Fruit fly (Drosophila melanogaster) whole organism, embryonic: ENCODE results near the gene CG32192.

Experiments used
- CG10654 ChIP-seq: fragments of 200-800 bp; sonication (Bioruptor generic); optimal IDR thresholded peaks from 2 replicates; lab custom pipeline; 2016; ENCODE audit warnings: missing biosample characterization, missing genetic modification characterization
- CG30403 ChIP-seq: fragments of 200-800 bp; sonication (Bioruptor generic); optimal IDR thresholded peaks from 3 replicates; lab custom pipeline; 2016; ENCODE audit warnings: missing biosample characterization, missing genetic modification characterization
- CG8478 ChIP-seq: fragments of >200 bp; optimal IDR thresholded peaks from 2 replicates; lab custom pipeline; 2018
- eve ChIP-seq, 2 experiments: fragments of >200 bp; optimal IDR thresholded peaks; 2 replicates each; lab custom pipeline; 2017; ENCODE audit warnings: missing biosample characterization in 2 of 2, missing genetic modification characterization in 2 of 2
- psq ChIP-seq: fragments of 200-800 bp; sonication (Bioruptor generic); optimal IDR thresholded peaks from 2 replicates; lab custom pipeline; 2017; ENCODE audit warnings: missing biosample characterization, missing genetic modification characterization
- stwl ChIP-seq: fragments of 200-800 bp; sonication (Bioruptor generic); optimal IDR thresholded peaks from 3 replicates; lab custom pipeline; 2018; ENCODE audit warnings: missing biosample characterization, mild to moderate bottlenecking, missing genetic modification characterization, moderate library complexity

DNA sequence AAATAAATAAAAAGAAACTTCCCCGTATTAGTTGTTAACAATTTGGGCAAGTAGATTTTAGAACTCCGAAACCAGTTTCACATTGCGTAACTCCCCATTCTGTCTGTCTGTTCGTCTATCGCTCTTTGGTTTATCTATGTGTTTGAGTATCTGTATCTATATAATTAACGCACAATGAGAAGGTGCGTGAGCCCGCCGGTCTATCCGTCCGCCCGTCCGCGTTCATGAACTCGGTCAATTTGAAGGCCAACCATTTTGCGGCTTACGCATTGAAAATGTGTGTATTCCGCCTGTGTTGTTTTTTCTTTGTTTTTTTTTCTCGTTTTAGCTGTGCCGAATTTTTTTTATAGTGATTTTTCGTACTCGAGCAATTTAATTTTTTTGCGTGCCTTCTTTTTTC is 38.0 kb upstream of the CG32192 start:
- no peak for TF ChIP-seq CG10654
- no peak for TF ChIP-seq CG8478 (lab: Kevin White, UChicago)
- no peak for TF ChIP-seq stwl
- no peak for TF ChIP-seq psq (GFP tag; lab: Kevin White, UChicago)
- no peak for TF ChIP-seq CG30403 (GFP tag; lab: Kevin White, UChicago)
- TF ChIP-seq eve (GFP tag; optimal IDR thresholded peaks at IDR 0.05; lab: Kevin White, UChicago): no peak
